Fruit fly (Drosophila melanogaster): Measurements from ENCODE around the gene CG5854.

DNA sequence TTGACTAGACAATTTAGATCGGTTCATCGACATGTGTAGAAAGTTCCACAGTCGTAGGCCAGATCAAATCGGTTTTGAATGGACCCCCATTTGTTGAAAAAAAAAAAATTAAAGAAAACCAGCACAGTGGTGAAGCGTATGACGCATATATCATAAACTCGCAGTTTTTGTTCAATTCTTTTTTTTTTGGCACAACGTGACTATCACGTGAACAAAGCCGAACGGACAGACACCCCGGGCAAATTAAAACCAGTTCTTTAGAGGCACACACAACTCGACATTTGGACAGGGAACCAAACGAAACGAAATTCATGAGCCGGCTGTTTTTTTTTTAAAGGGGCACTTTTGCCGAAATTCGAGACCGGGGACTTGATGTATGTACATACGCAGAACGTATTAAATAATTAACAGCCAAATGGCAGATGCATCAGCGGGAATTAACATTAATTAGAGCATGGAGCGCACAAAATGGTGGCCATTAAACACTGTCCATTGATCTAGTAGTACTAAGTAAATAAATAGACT, 7.2 kb downstream of the CG5854 start:
- no peak for TF ChIP-seq salr (GFP tag; optimal IDR thresholded peaks at IDR 0.05)
- no peak for TF ChIP-seq Hr39 (GFP tag; optimal IDR thresholded peaks at IDR 0.05)
